Fruit fly (Drosophila melanogaster): ENCODE measurements around the gene CHMP2B.
A peak's percentile ranks its signal among the peaks of the same experiment; 100 is the strongest.

The CHMP2B gene

dm6 chr3L:5187572-5187934, 48.1 kb downstream of the CHMP2B start (continued):
- TF ChIP-seq p53 (GFP tag; optimal IDR thresholded peaks at IDR 0.05) (no peak), Aef1 (GFP tag; IDR thresholded peaks at IDR 0.05) (peak; percentile 40; the same call in 2 of the 3 replicates), pita (GFP tag; optimal IDR thresholded peaks at IDR 0.05) (no peak), CG31224 (GFP tag; IDR thresholded peaks at IDR 0.05) (no peak), CG7372 (GFP tag; IDR thresholded peaks at IDR 0.05) (0 out of 2 replicates have a peak, but pooled peaks have one; percentile 8), Meics (GFP tag; optimal IDR thresholded peaks at IDR 0.05) (no peak), HLH54F (GFP tag; optimal IDR thresholded peaks at IDR 0.05) (no peak), Gsc (GFP tag; IDR thresholded peaks at IDR 0.05) (0 out of 2 replicates have a peak, but pooled peaks have one; percentile 10), Chrac-16 (GFP tag; optimal IDR thresholded peaks at IDR 0.05) (peak; percentile 54), HLH4C (GFP tag; IDR thresholded peaks at IDR 0.05; ENCODE audit: partially characterized antibody) (no peak), CG4328 (GFP tag; optimal IDR thresholded peaks at IDR 0.05) (no peak), hkb (optimal IDR thresholded peaks at IDR 0.05) (no peak), hkb (GFP tag; IDR thresholded peaks at IDR 0.05) (peak; percentile 62), ara (GFP tag; IDR thresholded peaks at IDR 0.05) (peak; percentile 77), CG3281 (GFP tag; optimal IDR thresholded peaks at IDR 0.05) (no peak), ERR (GFP tag; optimal IDR thresholded peaks at IDR 0.05) (no peak), Atf-2 (GFP tag; optimal IDR thresholded peaks at IDR 0.05) (no peak), Sin3A (optimal IDR thresholded peaks at IDR 0.05) (no peak), CG12104 (GFP tag; optimal IDR thresholded peaks at IDR 0.05) (no peak), Hr51 (GFP tag; optimal IDR thresholded peaks at IDR 0.05) (peak in 1 of 2 experiments; percentile 67), sim (GFP tag; IDR thresholded peaks at IDR 0.05) (peak; percentile 36; the same call in 1 of the 2 replicates), wek (GFP tag; optimal IDR thresholded peaks at IDR 0.05) (no peak), rib (GFP tag; IDR thresholded peaks at IDR 0.05) (no peak), Max (GFP tag; optimal IDR thresholded peaks at IDR 0.05) (no peak), CG4360 (GFP tag; IDR thresholded peaks at IDR 0.05) (0 out of 2 replicates have a peak, but pooled peaks have one; percentile 34), gt (GFP tag; IDR thresholded peaks at IDR 0.05) (no peak), so (GFP tag; IDR thresholded peaks at IDR 0.05) (no peak), kay (GFP tag; optimal IDR thresholded peaks at IDR 0.05) (no peak), CG42726 (GFP tag; IDR thresholded peaks at IDR 0.05; ENCODE audit: partially characterized antibody) (no peak), Nf-YA (GFP tag; IDR thresholded peaks at IDR 0.05) (0 out of 2 replicates have a peak, but pooled peaks have one; percentile 33), CG11247 (GFP tag; IDR thresholded peaks at IDR 0.05) (peak; percentile 71), Kr (GFP tag; optimal IDR thresholded peaks at IDR 0.05) (no peak), ind (GFP tag; optimal IDR thresholded peaks at IDR 0.05) (peak; percentile 46), CG12391 (tag; optimal IDR thresholded peaks at IDR 0.05) (peak; percentile 73), lilli (GFP tag; optimal IDR thresholded peaks at IDR 0.05) (peak; percentile 36), CG7786 (GFP tag; optimal IDR thresholded peaks at IDR 0.05) (no peak), mam (GFP tag; optimal IDR thresholded peaks at IDR 0.05) (peak; percentile 43), Fer3 (tag; optimal IDR thresholded peaks at IDR 0.05) (peak; percentile 61), CG16813 (GFP tag; IDR thresholded peaks at IDR 0.05; ENCODE audit: partially characterized antibody) (no peak), sens (GFP tag) (peak; percentile 94), Ets65A (GFP tag) (no peak), CG14014 (GFP tag; IDR thresholded peaks at IDR 0.05) (peak; percentile 71), Lhr (GFP tag; optimal IDR thresholded peaks at IDR 0.05) (peak; percentile 5), gcm (GFP tag; optimal IDR thresholded peaks at IDR 0.05) (no peak), sens-2 (GFP tag; IDR thresholded peaks at IDR 0.05) (0 out of 2 replicates have a peak, but pooled peaks have one; percentile 37), CG11456 (GFP tag; IDR thresholded peaks at IDR 0.05) (no peak; the same call in 2 of the 3 replicates), Bteb2 (GFP tag; optimal IDR thresholded peaks at IDR 0.05) (peak; percentile 2), CG18476 (GFP tag; optimal IDR thresholded peaks at IDR 0.05) (no peak), Dip3 (GFP tag; optimal IDR thresholded peaks at IDR 0.05) (peak; percentile 21), CG5180 (GFP tag; optimal IDR thresholded peaks at IDR 0.05) (no peak), chm (GFP tag; IDR thresholded peaks at IDR 0.05) (peak; percentile 60; the same call in 1 of the 2 replicates), Ptx1 (GFP tag; IDR thresholded peaks at IDR 0.05) (peak; percentile 77), fu2 (GFP tag; optimal IDR thresholded peaks at IDR 0.05) (peak; percentile 36)

All from whole organism, embryonic.